Fruit fly (Drosophila melanogaster): ENCODE measurements around the gene eIF3a.

eIF3a gene

DNA sequence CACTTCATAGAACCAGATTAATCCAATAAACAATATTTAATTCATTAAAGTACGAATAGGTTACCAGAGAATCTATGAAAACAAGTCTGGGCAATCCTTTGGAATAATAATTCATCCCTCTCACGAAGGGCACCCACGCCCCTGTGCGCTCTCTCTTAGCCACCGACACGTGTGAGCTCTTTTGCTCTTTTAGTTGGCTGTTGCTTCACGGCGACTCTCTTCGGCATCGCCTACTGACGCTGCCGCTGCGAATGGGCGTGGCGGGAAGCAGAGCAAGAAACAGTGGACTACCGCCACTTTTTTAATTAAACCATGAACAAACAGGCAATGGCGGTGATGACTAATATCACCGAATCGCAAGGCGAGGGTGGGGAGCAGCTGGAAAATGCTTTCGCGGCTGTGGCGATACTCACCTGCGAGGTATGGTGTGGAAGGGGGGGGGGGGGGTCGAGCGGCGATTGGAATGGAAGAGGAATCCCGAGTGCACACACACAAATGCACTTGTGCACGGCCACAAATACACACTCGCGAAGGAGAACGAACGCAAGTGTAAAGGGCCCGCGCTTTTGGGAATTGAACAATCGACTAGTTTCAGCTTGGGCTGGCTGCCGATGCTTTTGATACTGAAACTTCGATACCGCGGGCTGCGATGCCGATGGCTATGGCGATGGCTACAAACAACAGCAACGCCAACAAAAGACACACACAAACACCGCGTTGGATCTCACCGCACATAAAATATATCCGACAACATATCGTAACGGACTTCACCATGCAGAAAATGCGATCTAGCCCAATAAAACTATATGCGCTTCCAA, 44.7 kb upstream of the eIF3a start (continued):
- TF ChIP-seq Nf-YB (GFP tag; optimal IDR thresholded peaks at IDR 0.05) (peak; percentile 40), D (optimal IDR thresholded peaks at IDR 0.05) (no peak), D (GFP tag; optimal IDR thresholded peaks at IDR 0.05) (peak; percentile 69), BEAF-32 (GFP tag; optimal IDR thresholded peaks at IDR 0.05) (no peak), CG34224 (GFP tag; IDR thresholded peaks at IDR 0.05; ENCODE audit: partially characterized antibody) (0 out of 3 replicates have a peak, but pooled peaks have one; percentile 12), CG32772 (GFP tag; IDR thresholded peaks at IDR 0.05) (peak; percentile 76), CG7357 (GFP tag; IDR thresholded peaks at IDR 0.05) (peak; percentile 67), CG8359 (GFP tag; optimal IDR thresholded peaks at IDR 0.05; ENCODE audit: borderline replicate concordance) (peak; percentile 21), ab (GFP tag; optimal IDR thresholded peaks at IDR 0.05) (peak; percentile 66), sima (GFP tag; optimal IDR thresholded peaks at IDR 0.05) (peak; percentile 60), CG14860 (GFP tag; IDR thresholded peaks at IDR 0.05; ENCODE audit: partially characterized antibody) (no peak), Sry-δ (GFP tag; optimal IDR thresholded peaks at IDR 0.05) (peak; percentile 43), dmrt11E (tag; optimal IDR thresholded peaks at IDR 0.05) (peak; percentile 61), CTCF (GFP tag; optimal IDR thresholded peaks at IDR 0.05) (peak; percentile 8), CG18011 (GFP tag; optimal IDR thresholded peaks at IDR 0.05) (peak; percentile 77), Hand (GFP tag; optimal IDR thresholded peaks at IDR 0.05) (peak; percentile 51), ash1 (GFP tag; optimal IDR thresholded peaks at IDR 0.05) (peak; percentile 56), CG14441 (GFP tag; IDR thresholded peaks at IDR 0.05) (peak; percentile 89), Six4 (GFP tag; optimal IDR thresholded peaks at IDR 0.05) (peak; percentile 84), Rfx (GFP tag; IDR thresholded peaks at IDR 0.05) (peak; percentile 92), oc (tag; optimal IDR thresholded peaks at IDR 0.05) (peak; percentile 81), CG17186 (GFP tag; optimal IDR thresholded peaks at IDR 0.05) (no peak), CG13775 (GFP tag; optimal IDR thresholded peaks at IDR 0.05) (peak; percentile 76), CrebB (tag; optimal IDR thresholded peaks at IDR 0.05) (peak; percentile 76), HLH4C (GFP tag; IDR thresholded peaks at IDR 0.05; ENCODE audit: partially characterized antibody) (0 out of 3 replicates have a peak, but pooled peaks have one; percentile 43), CG8388 (GFP tag; optimal IDR thresholded peaks at IDR 0.05) (peak; percentile 84), dmrt99B (tag; optimal IDR thresholded peaks at IDR 0.05) (peak; percentile 87), CG17385 (GFP tag; optimal IDR thresholded peaks at IDR 0.05) (peak; percentile 85), CG16813 (GFP tag; IDR thresholded peaks at IDR 0.05; ENCODE audit: partially characterized antibody) (no peak), CG3065 (GFP tag; optimal IDR thresholded peaks at IDR 0.05) (peak; percentile 99), CG10274 (GFP tag; optimal IDR thresholded peaks at IDR 0.05) (peak; percentile 64), D19B (GFP tag; optimal IDR thresholded peaks at IDR 0.05) (peak; percentile 80), Hsf (GFP tag; optimal IDR thresholded peaks at IDR 0.05) (peak; percentile 87), Adf1 (GFP tag; IDR thresholded peaks at IDR 0.05) (peak; percentile 83), CG11398 (GFP tag; optimal IDR thresholded peaks at IDR 0.05) (peak; percentile 60), D19A (tag; optimal IDR thresholded peaks at IDR 0.05) (peak; percentile 78), CG12071 (GFP tag; optimal IDR thresholded peaks at IDR 0.05) (peak; percentile 89), tio (GFP tag; optimal IDR thresholded peaks at IDR 0.05) (peak; percentile 82), bbx (GFP tag; IDR thresholded peaks at IDR 0.05; ENCODE audit: partially characterized antibody) (peak; percentile 37; the same call in 1 of the 2 replicates), CG13287 (GFP tag; IDR thresholded peaks at IDR 0.05; ENCODE audit: partially characterized antibody) (peak; percentile 24; the same call in 1 of the 2 replicates), CG10321 (GFP tag; IDR thresholded peaks at IDR 0.05) (no peak), nerfin-2 (GFP tag; IDR thresholded peaks at IDR 0.05; ENCODE audit: partially characterized antibody) (no peak), dm (GFP tag; optimal IDR thresholded peaks at IDR 0.05) (peak; percentile 76), CG6689 (GFP tag; IDR thresholded peaks at IDR 0.05) (peak; percentile 81), CG10462 (GFP tag; optimal IDR thresholded peaks at IDR 0.05) (peak; percentile 70), Dref (GFP tag; IDR thresholded peaks at IDR 0.05) (0 out of 2 replicates have a peak, but pooled peaks have one; percentile 5), ewg (GFP tag; optimal IDR thresholded peaks at IDR 0.05) (peak; percentile 71), CG31441 (GFP tag; IDR thresholded peaks at IDR 0.05) (peak; percentile 80)

Data from whole organism, embryonic.